Fruit fly (Drosophila melanogaster) whole organism, embryonic: ENCODE results near the gene CG10063.

Source experiments
- BtbVII ChIP-seq: fragments of 200-800 bp; sonication (Bioruptor generic); optimal IDR thresholded peaks from 3 replicates; lab custom pipeline; 2017; ENCODE audit warnings: missing biosample characterization, mild to moderate bottlenecking, missing genetic modification characterization
- CG11456 ChIP-seq: fragments of 200-800 bp; sonication (Bioruptor generic); IDR thresholded peaks from 3 replicates; pipeline ENCODE4 v1.3.6; 2022; ENCODE audit warnings: missing biosample characterization, missing genetic modification characterization
- CG13894 ChIP-seq: fragments of 200-800 bp; sonication (Bioruptor generic); optimal IDR thresholded peaks from 3 replicates; lab custom pipeline; 2018; ENCODE audit warnings: missing biosample characterization, mild to moderate bottlenecking, missing genetic modification characterization, moderate library complexity
- CG15479 ChIP-seq: fragments of 200-800 bp; sonication (Bioruptor generic); optimal IDR thresholded peaks from 3 replicates; lab custom pipeline; 2019; ENCODE audit warnings: missing biosample characterization, mild to moderate bottlenecking, missing genetic modification characterization, moderate library complexity
- CG15601 ChIP-seq: fragments of 200-800 bp; sonication (Bioruptor generic); optimal IDR thresholded peaks from 3 replicates; lab custom pipeline; 2019; ENCODE audit warnings: missing biosample characterization, mild to moderate bottlenecking, missing genetic modification characterization, moderate library complexity
- CG15696 ChIP-seq: fragments of 200-800 bp; sonication (Bioruptor generic); optimal IDR thresholded peaks from 2 replicates; lab custom pipeline; 2019; ENCODE audit warnings: missing biosample characterization, mild to moderate bottlenecking, missing genetic modification characterization, moderate library complexity
- CG16813 ChIP-seq: fragments of 200-800 bp; sonication (Bioruptor generic); IDR thresholded peaks from 3 replicates; pipeline ENCODE4 v1.3.6; 2022; ENCODE audit warnings: missing biosample characterization, missing genetic modification characterization; ENCODE audit not compliant: partially characterized antibody
- CG17829 ChIP-seq: fragments of 200-800 bp; optimal IDR thresholded peaks from 2 replicates; lab custom pipeline; 2019; ENCODE audit warnings: missing biosample characterization, mild to moderate bottlenecking, missing genetic modification characterization, moderate library complexity
- CG18619 ChIP-seq: fragments of 200-800 bp; sonication (Bioruptor generic); optimal IDR thresholded peaks from 3 replicates; lab custom pipeline; 2017; ENCODE audit warnings: missing biosample characterization, mild to moderate bottlenecking, missing genetic modification characterization
- CG2120 ChIP-seq: fragments of 200-800 bp; sonication (Bioruptor generic); optimal IDR thresholded peaks from 3 replicates; lab custom pipeline; 2016; ENCODE audit warnings: missing biosample characterization, missing genetic modification characterization
- CG2199 ChIP-seq: fragments of 200-800 bp; sonication (Bioruptor generic); IDR thresholded peaks from 3 replicates; pipeline ENCODE4 v1.3.6; 2022; ENCODE audit warnings: missing biosample characterization, missing genetic modification characterization
- CG2202 ChIP-seq: fragments of 200-800 bp; sonication (Bioruptor generic); optimal IDR thresholded peaks from 2 replicates; lab custom pipeline; 2018; ENCODE audit warnings: missing biosample characterization, mild to moderate bottlenecking, missing genetic modification characterization
- CG31365 ChIP-seq: fragments of 200-800 bp; sonication (Bioruptor generic); optimal IDR thresholded peaks from 2 replicates; lab custom pipeline; 2018; ENCODE audit warnings: missing biosample characterization, mild to moderate bottlenecking, missing genetic modification characterization
- CG32767 ChIP-seq: fragments of 200-800 bp; sonication (Bioruptor generic); IDR thresholded peaks from 2 replicates; pipeline ENCODE4 v1.3.6; 2022; ENCODE audit warnings: missing biosample characterization, missing genetic modification characterization
- CG34224 ChIP-seq: fragments of 200-800 bp; sonication (Bioruptor generic); IDR thresholded peaks from 3 replicates; pipeline ENCODE4 v1.3.6; 2022; ENCODE audit warnings: missing biosample characterization, missing genetic modification characterization; ENCODE audit not compliant: partially characterized antibody
- CG6654 ChIP-seq: fragments of 200-800 bp; sonication (Bioruptor generic); optimal IDR thresholded peaks from 2 replicates; lab custom pipeline; 2017; ENCODE audit warnings: missing biosample characterization, mild to moderate bottlenecking, missing genetic modification characterization
- CG6689 ChIP-seq: fragments of 200-800 bp; sonication (Bioruptor generic); IDR thresholded peaks from 2 replicates; pipeline ENCODE4 v1.3.6; 2022; ENCODE audit warnings: missing biosample characterization, missing genetic modification characterization
- CG7556 ChIP-seq: fragments of 200-800 bp; sonication (Bioruptor generic); optimal IDR thresholded peaks from 2 replicates; lab custom pipeline; 2017; ENCODE audit warnings: missing biosample characterization, mild to moderate bottlenecking, missing genetic modification characterization
- CG9215 ChIP-seq: fragments of 200-800 bp; sonication (Bioruptor generic); IDR thresholded peaks from 2 replicates; pipeline ENCODE4 v1.3.6; 2022; ENCODE audit warnings: missing biosample characterization, missing genetic modification characterization
- CG9727 ChIP-seq: fragments of 200-800 bp; sonication (Bioruptor generic); optimal IDR thresholded peaks from 3 replicates; lab custom pipeline; 2017; ENCODE audit warnings: missing biosample characterization, mild to moderate bottlenecking, missing genetic modification characterization
- CG9817 ChIP-seq: fragments of 200-800 bp; sonication (Bioruptor generic); optimal IDR thresholded peaks from 2 replicates; lab custom pipeline; 2018; ENCODE audit warnings: missing biosample characterization, mild to moderate bottlenecking, missing genetic modification characterization, moderate library complexity
- Gsc ChIP-seq: fragments of 200-800 bp; sonication (Bioruptor generic); IDR thresholded peaks from 2 replicates; pipeline ENCODE4 v1.3.6; 2022; ENCODE audit warnings: missing biosample characterization, missing genetic modification characterization
- Hey ChIP-seq: fragments of 200-800 bp; sonication (Bioruptor generic); optimal IDR thresholded peaks from 3 replicates; lab custom pipeline; 2018; ENCODE audit warnings: missing biosample characterization, mild to moderate bottlenecking, missing genetic modification characterization
- Max ChIP-seq: fragments of 200-800 bp; sonication (Bioruptor generic); optimal IDR thresholded peaks from 2 replicates; lab custom pipeline; 2016; ENCODE audit warnings: missing biosample characterization, mild to moderate bottlenecking, missing genetic modification characterization
- Myb ChIP-seq: fragments of 200-800 bp; sonication (Bioruptor generic); optimal IDR thresholded peaks from 2 replicates; lab custom pipeline; 2016; ENCODE audit warnings: missing biosample characterization, missing genetic modification characterization
- Oli ChIP-seq: fragments of 200-800 bp; sonication (Bioruptor generic); optimal IDR thresholded peaks from 2 replicates; lab custom pipeline; 2018; ENCODE audit warnings: missing biosample characterization, mild to moderate bottlenecking, missing genetic modification characterization, moderate library complexity
- Sox100B ChIP-seq: fragments of 200-800 bp; sonication (Bioruptor generic); optimal IDR thresholded peaks from 3 replicates; lab custom pipeline; 2018; ENCODE audit warnings: missing biosample characterization, mild to moderate bottlenecking, missing genetic modification characterization
- Sox102F ChIP-seq: fragments of 200-800 bp; sonication (Bioruptor generic); optimal IDR thresholded peaks from 2 replicates; lab custom pipeline; 2018; ENCODE audit warnings: missing biosample characterization, mild to moderate bottlenecking, missing genetic modification characterization, moderate library complexity
- Sry-β ChIP-seq: fragments of 200-800 bp; sonication (Bioruptor generic); optimal IDR thresholded peaks from 2 replicates; lab custom pipeline; 2018; ENCODE audit warnings: missing biosample characterization, mild to moderate bottlenecking, missing genetic modification characterization, moderate library complexity
- az2 ChIP-seq: fragments of 200-800 bp; sonication (Bioruptor generic); optimal IDR thresholded peaks from 3 replicates; lab custom pipeline; 2016; ENCODE audit warnings: missing biosample characterization, missing genetic modification characterization
- bigmax ChIP-seq: fragments of 200-800 bp; sonication (Bioruptor generic); optimal IDR thresholded peaks from 2 replicates; lab custom pipeline; 2018; ENCODE audit warnings: missing biosample characterization, mild to moderate bottlenecking, missing genetic modification characterization
- bsh ChIP-seq, 2 experiments: fragments of 200-800 bp; sonication (Bioruptor generic); optimal IDR thresholded peaks; 2 replicates each; lab custom pipeline; 2017 to 2018; ENCODE audit warnings: mild to moderate bottlenecking in 2 of 2, missing biosample characterization in 2 of 2, missing genetic modification characterization in 2 of 2, moderate library complexity in 1 of 2
- cg ChIP-seq: fragments of 200-800 bp; sonication (Bioruptor generic); optimal IDR thresholded peaks from 3 replicates; lab custom pipeline; 2019; ENCODE audit warnings: missing biosample characterization, mild to moderate bottlenecking, missing genetic modification characterization, moderate library complexity
- fd64A ChIP-seq: fragments of 200-800 bp; sonication (Bioruptor generic); optimal IDR thresholded peaks from 3 replicates; lab custom pipeline; 2018; ENCODE audit warnings: missing biosample characterization, mild to moderate bottlenecking, missing genetic modification characterization
- ftz-f1 ChIP-seq: fragments of 200-800 bp; sonication (Bioruptor generic); optimal IDR thresholded peaks from 2 replicates; lab custom pipeline; 2016; ENCODE audit warnings: missing biosample characterization, missing genetic modification characterization
- nom ChIP-seq: fragments of 200-800 bp; sonication (Bioruptor generic); optimal IDR thresholded peaks from 2 replicates; lab custom pipeline; 2017; ENCODE audit warnings: missing biosample characterization, missing genetic modification characterization, mild to moderate bottlenecking, moderate library complexity, missing genetic modification reagents
- oc ChIP-seq: fragments of 200-800 bp; sonication (Bioruptor generic); optimal IDR thresholded peaks from 2 replicates; lab custom pipeline; 2018; ENCODE audit warnings: missing biosample characterization, mild to moderate bottlenecking, missing genetic modification characterization, moderate library complexity
- org-1 ChIP-seq: fragments of 200-800 bp; sonication (Bioruptor generic); optimal IDR thresholded peaks from 2 replicates; lab custom pipeline; 2017; ENCODE audit warnings: missing biosample characterization, missing genetic modification characterization
- pan ChIP-seq, 4 experiments: fragments of >200 bp in 3 of 4; fragments of 200-800 bp in 1 of 4; sonication (Bioruptor generic) in 1 of 4; optimal IDR thresholded peaks in 3 of 4; IDR thresholded peaks in 1 of 4; 2 replicates each; pipeline versions ENCODE4 v1.3.6 to Lab custom; 2017 to 2022; ENCODE audit warnings: missing biosample characterization in 2 of 4, missing genetic modification characterization in 2 of 4, mixed read lengths in 1 of 4
- salm ChIP-seq: fragments of 200-800 bp; sonication (Bioruptor generic); optimal IDR thresholded peaks from 2 replicates; lab custom pipeline; 2018; ENCODE audit warnings: missing biosample characterization, mild to moderate bottlenecking, missing genetic modification characterization
- sim ChIP-seq: fragments of 200-800 bp; sonication (Bioruptor generic); IDR thresholded peaks from 2 replicates; pipeline ENCODE4 v1.3.6; 2022; ENCODE audit warnings: missing biosample characterization, missing genetic modification characterization
- sqz ChIP-seq: fragments of 200-800 bp; sonication (Bioruptor generic); optimal IDR thresholded peaks from 3 replicates; lab custom pipeline; 2018; ENCODE audit warnings: missing biosample characterization, mild to moderate bottlenecking, missing genetic modification characterization
- tin ChIP-seq: fragments of 200-800 bp; sonication (Bioruptor generic); optimal IDR thresholded peaks from 3 replicates; lab custom pipeline; 2016; ENCODE audit warnings: missing biosample characterization, missing genetic modification characterization
- twi ChIP-seq: fragments of 200-800 bp; optimal IDR thresholded peaks from 2 replicates; lab custom pipeline; 2019; ENCODE audit warnings: missing biosample characterization, mild to moderate bottlenecking, missing genetic modification characterization, moderate library complexity
- unc-4 ChIP-seq: fragments of 200-800 bp; sonication (Bioruptor generic); IDR thresholded peaks from 2 replicates; pipeline ENCODE4 v1.3.6; 2022; ENCODE audit warnings: missing biosample characterization, missing genetic modification characterization; ENCODE audit not compliant: partially characterized antibody
- unpg ChIP-seq: fragments of 200-800 bp; sonication (Bioruptor generic); optimal IDR thresholded peaks from 3 replicates; lab custom pipeline; 2018; ENCODE audit warnings: missing biosample characterization, mild to moderate bottlenecking, missing genetic modification characterization, moderate library complexity
- vfl ChIP-seq: fragments of 200-800 bp; sonication (Bioruptor generic); optimal IDR thresholded peaks from 2 replicates; lab custom pipeline; 2016; ENCODE audit warnings: missing biosample characterization, missing genetic modification characterization
- wdn ChIP-seq: fragments of 200-800 bp; sonication (Bioruptor generic); IDR thresholded peaks from 2 replicates; pipeline ENCODE4 v1.3.6; 2022; ENCODE audit warnings: missing biosample characterization, missing genetic modification characterization
- z ChIP-seq: fragments of 200-800 bp; sonication (Bioruptor generic); IDR thresholded peaks from 3 replicates; pipeline ENCODE4 v1.3.6; 2022; ENCODE audit warnings: missing biosample characterization, missing genetic modification characterization

Gene CG10063

DNA sequence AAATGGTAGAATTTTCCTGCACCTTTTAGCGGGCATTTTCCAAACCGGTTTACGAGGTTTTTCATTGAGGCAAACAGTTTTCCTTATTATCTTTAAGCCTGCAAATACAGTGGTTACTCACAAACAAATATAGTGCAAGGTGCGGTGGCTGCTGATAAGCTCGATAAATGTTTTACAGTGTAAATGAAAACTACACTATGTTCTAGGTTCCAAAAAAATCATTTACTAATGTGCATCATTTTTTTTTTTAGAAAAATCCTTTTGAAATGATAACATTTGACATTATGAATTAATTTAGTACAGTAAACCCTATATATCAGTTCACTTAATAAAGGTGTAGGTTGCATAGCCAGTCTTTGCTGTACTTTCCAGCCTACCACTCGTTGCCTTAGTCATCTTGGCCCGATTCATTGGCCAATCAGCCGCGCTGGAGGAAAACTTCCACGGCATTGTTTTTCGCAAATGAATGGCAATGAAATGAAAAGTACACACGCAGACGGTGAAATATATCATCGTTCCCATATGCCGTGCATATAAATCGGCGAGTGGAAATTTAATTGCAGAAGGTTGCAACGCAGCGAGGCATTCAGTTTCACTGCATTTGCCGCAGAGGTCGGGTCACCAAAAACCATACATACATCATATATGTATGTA lies 5.9 kb upstream of the CG10063 start (continued):
- no peak for TF ChIP-seq CG9817
- peak; percentile 52 for TF ChIP-seq Sox102F (GFP tag; lab: Kevin White, UChicago)
- peak; percentile 52 for TF ChIP-seq CG15696
- no peak for TF ChIP-seq CG6654 (GFP tag; lab: Kevin White, UChicago)
- no peak for TF ChIP-seq CG18619 (GFP tag; lab: Kevin White, UChicago)
- TF ChIP-seq CG9215 (GFP tag; lab: Robert Waterston, UW): no peak
- no peak for TF ChIP-seq CG34224 (GFP tag; lab: Robert Waterston, UW)
- no peak for TF ChIP-seq fd64A (GFP tag; lab: Kevin White, UChicago)
- no peak for TF ChIP-seq CG7556 (GFP tag; lab: Kevin White, UChicago)
- no peak for TF ChIP-seq nom (GFP tag; lab: Kevin White, UChicago)
- TF ChIP-seq az2 (GFP tag; lab: Kevin White, UChicago): peak; percentile 22
- no peak for TF ChIP-seq CG32767 (GFP tag; lab: Robert Waterston, UW)
- TF ChIP-seq Myb (GFP tag; lab: Kevin White, UChicago): no peak
- no peak for TF ChIP-seq CG16813 (GFP tag; lab: Robert Waterston, UW)
- no peak for TF ChIP-seq unpg
- TF ChIP-seq CG2120 (GFP tag; lab: Kevin White, UChicago): no peak
- TF ChIP-seq oc: no peak
- TF ChIP-seq Gsc: no peak
- no peak for TF ChIP-seq sim (GFP tag; lab: Robert Waterston, UW)
- no peak for TF ChIP-seq twi
- no peak for TF ChIP-seq CG31365 (tag; lab: Kevin White, UChicago)
- TF ChIP-seq CG15601: no peak
- no peak for TF ChIP-seq salm (tag; lab: Kevin White, UChicago)
- no peak for TF ChIP-seq BtbVII (GFP tag; lab: Kevin White, UChicago)
- no peak for TF ChIP-seq CG11456
- TF ChIP-seq vfl (GFP tag; lab: Kevin White, UChicago): no peak
- TF ChIP-seq CG13894: no peak
- TF ChIP-seq CG2199: no peak
- no peak for TF ChIP-seq tin
- no peak for TF ChIP-seq wdn (GFP tag; lab: Robert Waterston, UW)
- no peak for TF ChIP-seq unc-4
- TF ChIP-seq bsh (GFP tag; optimal IDR thresholded peaks at IDR 0.05; lab: Kevin White, UChicago): peak in 1 of 2 experiments; percentile 43
- TF ChIP-seq sqz (GFP tag; lab: Kevin White, UChicago): no peak
- TF ChIP-seq pan (optimal IDR thresholded peaks at IDR 0.05; lab: Kevin White, UChicago): no peak
- TF ChIP-seq pan (GFP tag; optimal IDR thresholded peaks at IDR 0.05 in 1 of 2, IDR thresholded peaks at IDR 0.05 in 1 of 2): no peak
- TF ChIP-seq Hey: no peak
- no peak for TF ChIP-seq z (GFP tag; lab: Robert Waterston, UW)
- no peak for TF ChIP-seq Sry-β (GFP tag; lab: Kevin White, UChicago)
- TF ChIP-seq CG6689 (GFP tag; lab: Robert Waterston, UW): peak; percentile 27; the same call in 1 of the 2 replicates
- TF ChIP-seq CG9727 (GFP tag; lab: Kevin White, UChicago): no peak
- TF ChIP-seq CG17829 (tag; lab: Kevin White, UChicago): no peak
- TF ChIP-seq ftz-f1 (GFP tag; lab: Kevin White, UChicago): no peak
- no peak for TF ChIP-seq Max
- no peak for TF ChIP-seq org-1 (GFP tag; lab: Kevin White, UChicago)
- no peak for TF ChIP-seq bigmax (GFP tag; lab: Kevin White, UChicago)
- TF ChIP-seq Oli (tag; lab: Kevin White, UChicago): peak; percentile 31
- TF ChIP-seq CG2202: no peak
- TF ChIP-seq CG15479 (GFP tag; lab: Kevin White, UChicago): no peak
- peak; percentile 47 for TF ChIP-seq cg (GFP tag; lab: Kevin White, UChicago)
- TF ChIP-seq Sox100B: no peak
